Fruit fly (Drosophila melanogaster): ENCODE measurements around the gene CG6418.

The CG6418 gene

DNA sequence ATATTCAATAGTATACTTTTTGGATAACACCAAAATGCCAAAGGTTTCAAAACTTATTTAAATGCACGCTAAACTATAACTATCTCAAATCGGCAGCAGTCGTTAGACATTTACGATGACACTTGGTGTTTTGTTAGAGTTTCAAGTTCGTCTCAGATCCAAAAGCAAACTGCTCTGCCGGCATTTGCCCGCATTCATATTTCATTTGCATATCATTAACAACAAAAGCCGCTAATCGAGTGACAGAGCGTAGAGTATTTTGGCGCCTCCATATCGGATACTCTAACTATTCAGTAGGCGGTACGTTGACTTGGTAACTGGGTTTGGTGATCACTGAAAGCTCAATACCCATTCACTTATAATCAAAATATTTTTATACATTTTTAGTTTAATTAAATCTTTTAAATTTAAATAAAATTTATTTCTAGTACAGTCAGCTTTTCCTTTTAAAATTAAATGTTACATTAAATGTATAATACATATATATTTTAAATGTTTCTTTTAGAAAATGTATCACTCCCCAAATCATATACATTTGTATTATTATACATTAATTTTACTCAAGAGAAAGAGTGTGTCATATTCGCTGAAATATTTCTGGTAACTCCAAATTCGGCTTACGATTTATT, 14.4 kb upstream of the CG6418 start (continued):
- no peak for TF ChIP-seq CG1024 (GFP tag; IDR thresholded peaks at IDR 0.05)
- peak; percentile 14 for TF ChIP-seq CG10543 (GFP tag; optimal IDR thresholded peaks at IDR 0.05)
- no peak for TF ChIP-seq ssp (GFP tag; IDR thresholded peaks at IDR 0.05)
- 0 out of 3 replicates have a peak, but pooled peaks have one; percentile 36 for TF ChIP-seq CG2199 (GFP tag; IDR thresholded peaks at IDR 0.05)
- TF ChIP-seq CG12942 (GFP tag; optimal IDR thresholded peaks at IDR 0.05) = no peak
- TF ChIP-seq CG8388 (GFP tag; optimal IDR thresholded peaks at IDR 0.05) = peak; percentile 45
- TF ChIP-seq Neu2 (GFP tag; optimal IDR thresholded peaks at IDR 0.05; ENCODE audit: borderline replicate concordance) = no peak
- no peak for TF ChIP-seq CG33557 (GFP tag; optimal IDR thresholded peaks at IDR 0.05)
- TF ChIP-seq CG11696 (GFP tag; IDR thresholded peaks at IDR 0.05) = no peak
- TF ChIP-seq CG9797 (GFP tag; optimal IDR thresholded peaks at IDR 0.05) = no peak
- no peak for TF ChIP-seq CG10431 (GFP tag; optimal IDR thresholded peaks at IDR 0.05)
- TF ChIP-seq ems (GFP tag; optimal IDR thresholded peaks at IDR 0.05) = no peak
- no peak for TF ChIP-seq ci (GFP tag; IDR thresholded peaks at IDR 0.05)
- no peak for TF ChIP-seq tna (GFP tag; IDR thresholded peaks at IDR 0.05; ENCODE audit: partially characterized antibody)
- no peak for TF ChIP-seq CG10654 (GFP tag; optimal IDR thresholded peaks at IDR 0.05)
- no peak for TF ChIP-seq tup (GFP tag; optimal IDR thresholded peaks at IDR 0.05)
- TF ChIP-seq CG1647 (GFP tag; optimal IDR thresholded peaks at IDR 0.05) = no peak
- TF ChIP-seq kay (GFP tag; optimal IDR thresholded peaks at IDR 0.05) = no peak
- TF ChIP-seq CG4424 (GFP tag; optimal IDR thresholded peaks at IDR 0.05) = peak; percentile 16
- TF ChIP-seq Camta (GFP tag; optimal IDR thresholded peaks at IDR 0.05) = no peak
- TF ChIP-seq lov (optimal IDR thresholded peaks at IDR 0.05) = no peak
- TF ChIP-seq lov (GFP tag; IDR thresholded peaks at IDR 0.05) = no peak
- no peak for TF ChIP-seq dimm (GFP tag; IDR thresholded peaks at IDR 0.05)
- TF ChIP-seq sens (GFP tag) = peak; percentile 26
- no peak for TF ChIP-seq GATAe (GFP tag; conservative IDR thresholded peaks at IDR 0.05)
- no peak for TF ChIP-seq zf30C (GFP tag; optimal IDR thresholded peaks at IDR 0.05)
- no peak for TF ChIP-seq sisA (GFP tag; IDR thresholded peaks at IDR 0.05)
- no peak for TF ChIP-seq rib (GFP tag; IDR thresholded peaks at IDR 0.05)
- peak; percentile 65 for TF ChIP-seq gsb-n (tag; optimal IDR thresholded peaks at IDR 0.05)
- no peak for TF ChIP-seq tio (GFP tag; optimal IDR thresholded peaks at IDR 0.05)
- TF ChIP-seq lmd (GFP tag; IDR thresholded peaks at IDR 0.05) = no peak; the same call in 1 of the 2 replicates
- no peak for TF ChIP-seq CG8359 (GFP tag; optimal IDR thresholded peaks at IDR 0.05; ENCODE audit: borderline replicate concordance)
- TF ChIP-seq CG15601 (tag; optimal IDR thresholded peaks at IDR 0.05) = no peak
- TF ChIP-seq CG10321 (GFP tag; IDR thresholded peaks at IDR 0.05) = no peak
- no peak for TF ChIP-seq NfI (GFP tag; optimal IDR thresholded peaks at IDR 0.05)
- peak; percentile 85 for TF ChIP-seq CG17361 (GFP tag; IDR thresholded peaks at IDR 0.05)
- TF ChIP-seq CG14965 (GFP tag; optimal IDR thresholded peaks at IDR 0.05; ENCODE audit: borderline replicate concordance) = no peak
- TF ChIP-seq CG42726 (GFP tag; IDR thresholded peaks at IDR 0.05; ENCODE audit: partially characterized antibody) = no peak
- TF ChIP-seq CG8281 (tag; optimal IDR thresholded peaks at IDR 0.05) = no peak
- no peak for TF ChIP-seq Myb (GFP tag; optimal IDR thresholded peaks at IDR 0.05)
- no peak for TF ChIP-seq nom (GFP tag; optimal IDR thresholded peaks at IDR 0.05)
- TF ChIP-seq cato (GFP tag; optimal IDR thresholded peaks at IDR 0.05; ENCODE audit: borderline replicate concordance) = no peak
- no peak for TF ChIP-seq CG8944 (GFP tag; optimal IDR thresholded peaks at IDR 0.05)
- TF ChIP-seq CG31224 (GFP tag; IDR thresholded peaks at IDR 0.05) = no peak
- peak; percentile 39 for TF ChIP-seq CG13296 (GFP tag; optimal IDR thresholded peaks at IDR 0.05)
- TF ChIP-seq Scr (GFP tag; IDR thresholded peaks at IDR 0.05; ENCODE audit: partially characterized antibody) = no peak
- peak; percentile 4 for TF ChIP-seq sqz (GFP tag; optimal IDR thresholded peaks at IDR 0.05)
- no peak for TF ChIP-seq disco-r (GFP tag; optimal IDR thresholded peaks at IDR 0.05)
- no peak for TF ChIP-seq run (tag; optimal IDR thresholded peaks at IDR 0.05)
- TF ChIP-seq sima (GFP tag; optimal IDR thresholded peaks at IDR 0.05) = no peak
- no peak for TF ChIP-seq NFAT (GFP tag; IDR thresholded peaks at IDR 0.05)
